Worm (Caenorhabditis elegans): ENCODE measurements around the gene F10E7.9.

- TF ChIP-seq flt-1 (GFP tag; IDR thresholded peaks at IDR 0.05) (no peak), med-1 (GFP tag; optimal IDR thresholded peaks at IDR 0.05; ENCODE audit: insufficient read depth) (no peak), ztf-29 (GFP tag; IDR thresholded peaks at IDR 0.05) (no peak), ref-1 (GFP tag; conservative IDR thresholded peaks at IDR 0.05) (no peak), ztf-23 (GFP tag; IDR thresholded peaks at IDR 0.05) (no peak), T22C8.4 (GFP tag; IDR thresholded peaks at IDR 0.05) (no peak), cog-1 (tag; optimal IDR thresholded peaks at IDR 0.05) (no peak), tab-1 (GFP tag; IDR thresholded peaks at IDR 0.05) (no peak)
Observed at ce11 chrII:7119525-7119924, 9.7 kb upstream of the F10E7.9 start.

Measured in whole organism, midembryonic.